Fruit fly (Drosophila melanogaster) whole organism, embryonic: Measurements from ENCODE around the gene Mtch.

Experiments
- Abd-B ChIP-seq: fragments of 200-800 bp; sonication (Bioruptor generic); optimal IDR thresholded peaks from 2 replicates; lab custom pipeline; 2018; ENCODE audit warnings: missing biosample characterization, mild to moderate bottlenecking, missing genetic modification characterization, moderate library complexity
- B-H2 ChIP-seq: fragments of 200-800 bp; sonication (Bioruptor generic); optimal IDR thresholded peaks from 2 replicates; lab custom pipeline; 2018; ENCODE audit warnings: missing biosample characterization, mild to moderate bottlenecking, missing genetic modification characterization
- CG10565 ChIP-seq: fragments of 200-800 bp; sonication (Bioruptor generic); optimal IDR thresholded peaks from 3 replicates; lab custom pipeline; 2016; ENCODE audit warnings: missing biosample characterization, mild to moderate bottlenecking, missing genetic modification characterization
- CG11085 ChIP-seq: fragments of 200-800 bp; sonication (Bioruptor generic); IDR thresholded peaks from 2 replicates; pipeline ENCODE4 v1.3.6; 2022; ENCODE audit warnings: missing biosample characterization, missing genetic modification characterization
- CG13424 ChIP-seq: fragments of 200-800 bp; sonication (Bioruptor generic); optimal IDR thresholded peaks from 2 replicates; lab custom pipeline; 2019; ENCODE audit warnings: missing biosample characterization, mild to moderate bottlenecking, missing genetic modification characterization, moderate library complexity
- CG13775 ChIP-seq: fragments of 200-800 bp; sonication (Bioruptor generic); optimal IDR thresholded peaks from 3 replicates; lab custom pipeline; 2017; ENCODE audit warnings: missing biosample characterization, mild to moderate bottlenecking, missing genetic modification characterization
- CG15269 ChIP-seq: fragments of 200-800 bp; sonication (Bioruptor generic); optimal IDR thresholded peaks from 2 replicates; lab custom pipeline; 2018; ENCODE audit warnings: missing biosample characterization, mild to moderate bottlenecking, missing genetic modification characterization, moderate library complexity
- CG16813 ChIP-seq: fragments of 200-800 bp; sonication (Bioruptor generic); IDR thresholded peaks from 3 replicates; pipeline ENCODE4 v1.3.6; 2022; ENCODE audit warnings: missing biosample characterization, missing genetic modification characterization; ENCODE audit not compliant: partially characterized antibody
- CG16815 ChIP-seq: fragments of 200-800 bp; sonication (Bioruptor generic); optimal IDR thresholded peaks from 3 replicates; lab custom pipeline; 2017; ENCODE audit warnings: missing biosample characterization, mild to moderate bottlenecking, missing genetic modification characterization
- CG17186 ChIP-seq: fragments of 200-800 bp; sonication (Bioruptor generic); optimal IDR thresholded peaks from 3 replicates; lab custom pipeline; 2017; ENCODE audit warnings: missing biosample characterization, missing genetic modification reagents, missing genetic modification characterization
- CG17802 ChIP-seq: fragments of 200-800 bp; sonication (Bioruptor generic); optimal IDR thresholded peaks from 2 replicates; lab custom pipeline; 2018; ENCODE audit warnings: missing biosample characterization, mild to moderate bottlenecking, missing genetic modification characterization, moderate library complexity
- CG2678 ChIP-seq: fragments of 200-800 bp; sonication (Bioruptor generic); optimal IDR thresholded peaks from 3 replicates; lab custom pipeline; 2019; ENCODE audit warnings: missing biosample characterization, mild to moderate bottlenecking, missing genetic modification characterization, moderate library complexity
- CG42726 ChIP-seq: fragments of 200-800 bp; sonication (Bioruptor generic); IDR thresholded peaks from 2 replicates; pipeline ENCODE4 v1.3.6; 2022; ENCODE audit warnings: missing biosample characterization, missing genetic modification characterization; ENCODE audit not compliant: partially characterized antibody
- CG4617 ChIP-seq: fragments of 200-800 bp; sonication (Bioruptor generic); optimal IDR thresholded peaks from 3 replicates; lab custom pipeline; 2016; ENCODE audit warnings: missing biosample characterization, missing genetic modification characterization, borderline replicate concordance
- CG4820 ChIP-seq: fragments of 200-800 bp; sonication (Bioruptor generic); optimal IDR thresholded peaks from 3 replicates; lab custom pipeline; 2016; ENCODE audit warnings: missing biosample characterization, missing genetic modification characterization
- CG4854 ChIP-seq: fragments of 200-800 bp; sonication (Bioruptor generic); optimal IDR thresholded peaks from 2 replicates; lab custom pipeline; 2016; ENCODE audit warnings: missing biosample characterization, missing genetic modification characterization, inconsistent platforms
- CG7963 ChIP-seq: fragments of 200-800 bp; sonication (Bioruptor generic); IDR thresholded peaks from 3 replicates; pipeline ENCODE4 v1.3.6; 2022; ENCODE audit warnings: missing biosample characterization, missing genetic modification characterization; ENCODE audit not compliant: partially characterized antibody
- CG8281 ChIP-seq: fragments of 200-800 bp; sonication (Bioruptor generic); optimal IDR thresholded peaks from 2 replicates; lab custom pipeline; 2018; ENCODE audit warnings: missing biosample characterization, mild to moderate bottlenecking, missing genetic modification characterization, moderate library complexity
- CG8765 ChIP-seq: fragments of 200-800 bp; sonication (Bioruptor generic); IDR thresholded peaks from 2 replicates; pipeline ENCODE4 v1.3.6; 2022; ENCODE audit warnings: missing biosample characterization, missing genetic modification characterization
- CG9437 ChIP-seq: fragments of 200-800 bp; sonication (Bioruptor generic); optimal IDR thresholded peaks from 2 replicates; lab custom pipeline; 2018; ENCODE audit warnings: missing biosample characterization, mild to moderate bottlenecking, missing genetic modification characterization
- CG9797 ChIP-seq: fragments of 200-800 bp; sonication (Bioruptor generic); optimal IDR thresholded peaks from 3 replicates; lab custom pipeline; 2018; ENCODE audit warnings: missing biosample characterization, mild to moderate bottlenecking, missing genetic modification characterization
- Deaf1 ChIP-seq: fragments of 200-800 bp; optimal IDR thresholded peaks from 3 replicates; lab custom pipeline; 2019; ENCODE audit warnings: missing biosample characterization, mild to moderate bottlenecking, missing genetic modification characterization, moderate library complexity
- GATAe ChIP-seq: fragments of 200-800 bp; sonication (Bioruptor generic); conservative IDR thresholded peaks from 2 replicates; pipeline ENCODE4 v1.3.6; 2022; ENCODE audit warnings: missing biosample characterization, missing genetic modification characterization
- HHEX ChIP-seq: fragments of 200-800 bp; sonication (Bioruptor generic); optimal IDR thresholded peaks from 3 replicates; lab custom pipeline; 2017; ENCODE audit warnings: missing biosample characterization, mild to moderate bottlenecking, missing genetic modification characterization, missing genetic modification reagents
- Hmr ChIP-seq: fragments of 200-800 bp; sonication (Bioruptor generic); optimal IDR thresholded peaks from 3 replicates; lab custom pipeline; 2017; ENCODE audit warnings: mild to moderate bottlenecking, missing biosample characterization, missing genetic modification reagents, missing genetic modification characterization
- MESR4 ChIP-seq: fragments of 200-800 bp; sonication (Bioruptor generic); optimal IDR thresholded peaks from 2 replicates; lab custom pipeline; 2018; ENCODE audit warnings: missing biosample characterization, mild to moderate bottlenecking, missing genetic modification characterization, moderate library complexity
- NC2β ChIP-seq: fragments of 200-800 bp; sonication (Bioruptor generic); optimal IDR thresholded peaks from 2 replicates; lab custom pipeline; 2016; ENCODE audit warnings: missing biosample characterization, missing genetic modification characterization
- Nf-YA ChIP-seq: fragments of 200-800 bp; sonication (Bioruptor generic); IDR thresholded peaks from 2 replicates; pipeline ENCODE4 v1.3.6; 2022; ENCODE audit warnings: missing biosample characterization, missing genetic modification characterization
- Oli ChIP-seq: fragments of 200-800 bp; sonication (Bioruptor generic); optimal IDR thresholded peaks from 2 replicates; lab custom pipeline; 2018; ENCODE audit warnings: missing biosample characterization, mild to moderate bottlenecking, missing genetic modification characterization, moderate library complexity
- Ravus ChIP-seq: fragments of 200-800 bp; sonication (Bioruptor generic); IDR thresholded peaks from 2 replicates; pipeline ENCODE4 v1.3.6; 2022; ENCODE audit warnings: missing biosample characterization, missing genetic modification characterization
- Sry-δ ChIP-seq: fragments of 200-800 bp; sonication (Bioruptor generic); optimal IDR thresholded peaks from 2 replicates; lab custom pipeline; 2016; ENCODE audit warnings: missing biosample characterization, missing genetic modification characterization
- abd-A ChIP-seq: fragments of 200-800 bp; sonication (Bioruptor generic); optimal IDR thresholded peaks from 3 replicates; lab custom pipeline; 2019; ENCODE audit warnings: missing biosample characterization, mild to moderate bottlenecking, missing genetic modification characterization, moderate library complexity
- aop ChIP-seq: fragments of 200-800 bp; sonication (Bioruptor generic); IDR thresholded peaks from 2 replicates; pipeline ENCODE4 v1.3.6; 2022; ENCODE audit warnings: missing biosample characterization, missing genetic modification characterization
- bbx ChIP-seq: fragments of 200-800 bp; sonication (Bioruptor generic); IDR thresholded peaks from 2 replicates; pipeline ENCODE4 v1.3.6; 2022; ENCODE audit warnings: missing biosample characterization, missing genetic modification characterization; ENCODE audit not compliant: partially characterized antibody
- cwo ChIP-seq: fragments of 200-800 bp; sonication (Bioruptor generic); optimal IDR thresholded peaks from 3 replicates; lab custom pipeline; 2017; ENCODE audit warnings: missing biosample characterization, missing genetic modification characterization, mild to moderate bottlenecking, moderate library complexity, missing genetic modification reagents
- ems ChIP-seq: fragments of 200-800 bp; sonication (Bioruptor generic); optimal IDR thresholded peaks from 3 replicates; lab custom pipeline; 2016; ENCODE audit warnings: missing biosample characterization, missing genetic modification characterization
- fd3F ChIP-seq: fragments of 200-800 bp; sonication (Bioruptor generic); optimal IDR thresholded peaks from 2 replicates; lab custom pipeline; 2018; ENCODE audit warnings: missing biosample characterization, mild to moderate bottlenecking, missing genetic modification characterization, moderate library complexity
- fd96Cb ChIP-seq: fragments of 200-800 bp; sonication (Bioruptor generic); optimal IDR thresholded peaks from 2 replicates; lab custom pipeline; 2018; ENCODE audit warnings: missing biosample characterization, mild to moderate bottlenecking, missing genetic modification characterization, moderate library complexity
- gro ChIP-seq: fragments of 200-800 bp; sonication (Bioruptor generic); optimal IDR thresholded peaks from 2 replicates; lab custom pipeline; 2016; ENCODE audit warnings: missing biosample characterization, missing genetic modification characterization
- maf-S ChIP-seq: fragments of 200-800 bp; sonication (Bioruptor generic); optimal IDR thresholded peaks from 2 replicates; lab custom pipeline; 2016; ENCODE audit warnings: missing biosample characterization, missing genetic modification characterization
- nmo ChIP-seq: fragments of 200-800 bp; sonication (Bioruptor generic); optimal IDR thresholded peaks from 2 replicates; lab custom pipeline; 2018; ENCODE audit warnings: missing biosample characterization, mild to moderate bottlenecking, missing genetic modification characterization, moderate library complexity
- oc ChIP-seq: fragments of 200-800 bp; sonication (Bioruptor generic); optimal IDR thresholded peaks from 2 replicates; lab custom pipeline; 2018; ENCODE audit warnings: missing biosample characterization, mild to moderate bottlenecking, missing genetic modification characterization, moderate library complexity
- run ChIP-seq: fragments of 200-800 bp; sonication (Bioruptor generic); optimal IDR thresholded peaks from 3 replicates; lab custom pipeline; 2018; ENCODE audit warnings: missing biosample characterization, mild to moderate bottlenecking, missing genetic modification characterization
- sisA ChIP-seq: fragments of 200-800 bp; sonication (Bioruptor generic); IDR thresholded peaks from 2 replicates; pipeline ENCODE4 v1.3.6; 2022; ENCODE audit warnings: missing biosample characterization, missing genetic modification characterization
- tap ChIP-seq: fragments of 200-800 bp; optimal IDR thresholded peaks from 3 replicates; lab custom pipeline; 2019; ENCODE audit warnings: missing biosample characterization, mild to moderate bottlenecking, missing genetic modification characterization, moderate library complexity
- toy ChIP-seq: fragments of 200-800 bp; sonication (Bioruptor generic); IDR thresholded peaks from 2 replicates; pipeline ENCODE4 v1.3.6; 2022; ENCODE audit warnings: missing biosample characterization, missing genetic modification characterization
- unpg ChIP-seq: fragments of 200-800 bp; sonication (Bioruptor generic); optimal IDR thresholded peaks from 3 replicates; lab custom pipeline; 2018; ENCODE audit warnings: missing biosample characterization, mild to moderate bottlenecking, missing genetic modification characterization, moderate library complexity

Mtch gene

DNA sequence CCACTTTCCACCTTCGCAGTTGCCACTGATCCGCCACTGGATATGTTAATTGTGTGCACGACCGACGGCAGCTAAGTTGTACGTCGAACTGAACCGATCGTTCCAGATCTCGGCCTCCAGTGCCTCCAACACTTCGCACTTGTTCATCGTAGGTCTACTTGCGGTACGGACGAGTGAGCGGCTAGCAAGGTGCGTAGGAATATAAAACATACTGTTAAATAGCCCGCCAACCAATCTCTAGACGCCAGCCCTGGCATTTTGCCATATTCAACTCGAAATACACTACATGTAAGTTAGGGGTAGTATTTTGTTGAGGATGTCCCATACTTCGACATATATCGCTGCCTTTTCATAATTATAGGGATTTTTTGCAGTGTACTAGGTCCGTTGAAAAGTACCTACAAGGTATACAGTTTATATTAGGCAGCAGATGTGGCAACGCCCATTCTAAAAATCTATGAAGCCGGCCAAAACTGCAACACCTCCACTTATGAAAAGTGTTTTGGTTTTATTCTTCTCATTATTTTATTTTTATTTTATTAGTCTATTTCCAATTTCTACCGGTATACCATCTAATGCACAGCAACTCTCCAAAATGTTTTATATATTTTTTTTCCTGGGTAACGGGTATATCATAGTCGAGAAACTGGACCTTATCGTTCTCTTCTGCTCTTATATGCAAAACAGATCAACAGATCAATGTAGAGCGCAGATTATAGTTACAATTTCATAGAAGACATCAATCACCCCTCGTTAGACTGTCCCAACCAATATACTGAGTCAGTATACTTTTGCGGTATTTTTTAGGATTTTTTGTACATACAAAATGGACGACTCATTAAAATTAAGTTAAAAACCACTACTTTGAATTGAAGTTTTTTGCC, 38.8 kb downstream of the Mtch start, which contains the start of the genes pyx and CG33229 (continued):
- TF ChIP-seq CG16815 (GFP tag; lab: Kevin White, UChicago) (peak; percentile 86), abd-A (no peak), GATAe (GFP tag; lab: Robert Waterston, UW) (no peak), CG4617 (peak; percentile 63), CG17186 (peak; percentile 37), HHEX (peak; percentile 81), aop (GFP tag; lab: Robert Waterston, UW) (peak; percentile 70), CG8765 (GFP tag; lab: Robert Waterston, UW) (peak; percentile 52; the same call in 1 of the 2 replicates), maf-S (GFP tag; lab: Kevin White, UChicago) (peak; percentile 70), Ravus (peak; percentile 20), nmo (GFP tag; lab: Kevin White, UChicago) (peak; percentile 91), CG7963 (no peak), CG8281 (peak; percentile 69), CG13775 (GFP tag; lab: Kevin White, UChicago) (peak; percentile 90), CG13424 (peak; percentile 87), Hmr (peak; percentile 80), CG9797 (peak; percentile 20), CG2678 (peak; percentile 92), CG4820 (GFP tag; lab: Kevin White, UChicago) (peak; percentile 81), NC2β (GFP tag; lab: Kevin White, UChicago) (peak; percentile 53), CG10565 (GFP tag; lab: Kevin White, UChicago) (peak; percentile 32), CG42726 (no peak), tap (tag; lab: Kevin White, UChicago) (peak; percentile 62), MESR4 (GFP tag; lab: Kevin White, UChicago) (no peak), Nf-YA (no peak; the same call in 1 of the 2 replicates), CG11085 (peak; percentile 72), sisA (peak; percentile 79), CG15269 (tag; lab: Kevin White, UChicago) (peak; percentile 88), fd3F (GFP tag; lab: Kevin White, UChicago) (peak; percentile 81), CG16813 (GFP tag; lab: Robert Waterston, UW) (no peak), gro (peak; percentile 75), run (tag; lab: Kevin White, UChicago) (no peak), cwo (GFP tag; lab: Kevin White, UChicago) (peak; percentile 72), bbx (GFP tag; lab: Robert Waterston, UW) (no peak), oc (tag; lab: Kevin White, UChicago) (peak; percentile 72), CG17802 (tag; lab: Kevin White, UChicago) (peak; percentile 35), CG9437 (GFP tag; lab: Kevin White, UChicago) (peak; percentile 83), fd96Cb (tag; lab: Kevin White, UChicago) (peak; percentile 81), CG4854 (peak; percentile 80), toy (peak; percentile 55; the same call in 1 of the 2 replicates), Oli (tag; lab: Kevin White, UChicago) (peak; percentile 87), Abd-B (peak; percentile 91), Sry-δ (peak; percentile 49), Deaf1 (tag; lab: Kevin White, UChicago) (peak; percentile 40), unpg (GFP tag; lab: Kevin White, UChicago) (peak; percentile 74), B-H2 (peak; percentile 93), ems (GFP tag; lab: Kevin White, UChicago) (peak; percentile 77)
